Worm (Caenorhabditis elegans): ENCODE results near the gene sto-4.
A peak's percentile ranks its signal among the peaks of the same experiment; 100 is the strongest.

The sto-4 gene

ce11 chrX:11603234-11604108 lies 40.5 kb upstream of the sto-4 start (continued):
- TF ChIP-seq ama-1 (optimal IDR thresholded peaks at IDR 0.05), result peak; percentile 94
- peak; percentile 44 for TF ChIP-seq skn-1 (tag; optimal IDR thresholded peaks at IDR 0.05)
- TF ChIP-seq dpl-1 (GFP tag; optimal IDR thresholded peaks at IDR 0.05), result peak; percentile 12
- no peak for TF ChIP-seq F49E8.2 (tag; optimal IDR thresholded peaks at IDR 0.05; ENCODE audit: borderline replicate concordance)
- TF ChIP-seq vab-7 (GFP tag; IDR thresholded peaks at IDR 0.05), result no peak
- TF ChIP-seq mdt-29 (GFP tag; IDR thresholded peaks at IDR 0.05), result peak; percentile 23; the same call in 1 of the 2 replicates
- TF ChIP-seq zfp-2 (tag; optimal IDR thresholded peaks at IDR 0.05), result peak; percentile 25
- no peak for TF ChIP-seq nhr-28 (tag; optimal IDR thresholded peaks at IDR 0.05)
- TF ChIP-seq Y48G9A.11 (GFP tag; IDR thresholded peaks at IDR 0.05), result no peak
- TF ChIP-seq ceh-28 (tag; optimal IDR thresholded peaks at IDR 0.05), result no peak
- peak; percentile 57 for TF ChIP-seq hlh-11 (tag; optimal IDR thresholded peaks at IDR 0.05)
- no peak for TF ChIP-seq egl-43 (GFP tag; IDR thresholded peaks at IDR 0.05)
- TF ChIP-seq nhr-11 (tag; optimal IDR thresholded peaks at IDR 0.05), result peak; percentile 40
- no peak for TF ChIP-seq madf-5 (GFP tag; IDR thresholded peaks at IDR 0.05)

ce11 chrX:11605214-11605765 lies 38.6 kb upstream of the sto-4 start, which contains the start of gene ftt-2:
Gene ftt-2 (minus strand): TSS chrX:11605419.
- no peak for TF ChIP-seq lin-39 (tag; optimal IDR thresholded peaks at IDR 0.05)
- no peak for TF ChIP-seq set-16 (GFP tag; IDR thresholded peaks at IDR 0.05)
- no peak for TF ChIP-seq tra-1 (GFP tag; IDR thresholded peaks at IDR 0.05)
- no peak for TF ChIP-seq zfp-2 (tag; optimal IDR thresholded peaks at IDR 0.05)
- no peak for TF ChIP-seq egl-43 (GFP tag; IDR thresholded peaks at IDR 0.05)
- TF ChIP-seq ceh-28 (tag; optimal IDR thresholded peaks at IDR 0.05), result no peak
- peak; percentile 81 for TF ChIP-seq ama-1 (optimal IDR thresholded peaks at IDR 0.05)
- no peak for TF ChIP-seq lin-1 (GFP tag; IDR thresholded peaks at IDR 0.05)
- TF ChIP-seq ceh-44 (GFP tag; IDR thresholded peaks at IDR 0.05), result no peak
- no peak for TF ChIP-seq mes-2 (tag; optimal IDR thresholded peaks at IDR 0.05; ENCODE audit: poor library complexity, severe bottlenecking)
- no peak for TF ChIP-seq Y105C5A.15 (GFP tag; IDR thresholded peaks at IDR 0.05)
- TF ChIP-seq dpl-1 (GFP tag; optimal IDR thresholded peaks at IDR 0.05), result no peak
- no peak for TF ChIP-seq nhr-25 (tag; optimal IDR thresholded peaks at IDR 0.05; ENCODE audit: borderline replicate concordance, insufficient read depth)
- no peak for TF ChIP-seq T26A8.4 (GFP tag; IDR thresholded peaks at IDR 0.05)
- no peak for TF ChIP-seq nhr-41 (GFP tag; IDR thresholded peaks at IDR 0.05)
- no peak for TF ChIP-seq dmd-9 (GFP tag; IDR thresholded peaks at IDR 0.05)
- TF ChIP-seq egl-27 (tag; optimal IDR thresholded peaks at IDR 0.05), result no peak
- no peak for TF ChIP-seq pha-4 (GFP tag; IDR thresholded peaks at IDR 0.05)
- TF ChIP-seq pha-4 (tag; optimal IDR thresholded peaks at IDR 0.05), result no peak
- TF ChIP-seq ctbp-1 (GFP tag; IDR thresholded peaks at IDR 0.05), result no peak
- peak; percentile 27 for TF ChIP-seq nhr-6 (tag; optimal IDR thresholded peaks at IDR 0.05)
- no peak for TF ChIP-seq rbr-2 (tag; optimal IDR thresholded peaks at IDR 0.05)
- TF ChIP-seq daf-16 (GFP tag; optimal IDR thresholded peaks at IDR 0.05), result no peak
- TF ChIP-seq daf-16 (tag; optimal IDR thresholded peaks at IDR 0.05), result no peak
- TF ChIP-seq aha-1 (tag), result peak; percentile 94
- no peak for TF ChIP-seq ceh-32 (tag; optimal IDR thresholded peaks at IDR 0.05; ENCODE audit: poor library complexity)
- no peak for TF ChIP-seq aly-2 (tag; optimal IDR thresholded peaks at IDR 0.05)
- TF ChIP-seq vab-7 (GFP tag; IDR thresholded peaks at IDR 0.05), result no peak
- no peak for TF ChIP-seq lim-7 (GFP tag; IDR thresholded peaks at IDR 0.05)
- TF ChIP-seq mdl-1 (tag; optimal IDR thresholded peaks at IDR 0.05), result no peak
- TF ChIP-seq hif-1 (tag; optimal IDR thresholded peaks at IDR 0.05), result no peak
- TF ChIP-seq ztf-7 (tag; optimal IDR thresholded peaks at IDR 0.05), result peak; percentile 2
- no peak for TF ChIP-seq fkh-10 (GFP tag; optimal IDR thresholded peaks at IDR 0.05)
- no peak for TF ChIP-seq snpc-4 (tag; optimal IDR thresholded peaks at IDR 0.05)

Measured in whole organism, L4 larva.